Worm (Caenorhabditis elegans): ENCODE measurements around the gene C29F5.8.

Gene C29F5.8

ce11 chrII:6263685-6264084 lies 42.5 kb upstream of the C29F5.8 start, which contains the start of gene F13H8.3:
TSS of gene F13H8.3 (plus strand) at chrII:6263985.
- TF ChIP-seq ceh-24 (tag; optimal IDR thresholded peaks at IDR 0.05) (no peak), C08G9.2 (tag; optimal IDR thresholded peaks at IDR 0.05) (no peak), ceh-30 (tag; optimal IDR thresholded peaks at IDR 0.05) (no peak), ceh-18 (tag; optimal IDR thresholded peaks at IDR 0.05) (no peak), nhr-232 (tag; optimal IDR thresholded peaks at IDR 0.05) (no peak), hlh-15 (tag; optimal IDR thresholded peaks at IDR 0.05) (no peak), nfya-1 (tag; optimal IDR thresholded peaks at IDR 0.05) (no peak)

- no peak for TF ChIP-seq ama-1 (optimal IDR thresholded peaks at IDR 0.05)
- TF ChIP-seq T23F11.4 (GFP tag; optimal IDR thresholded peaks at IDR 0.05): no peak
These were observed 38.2 kb upstream of the C29F5.8 start, which contains the start of gene F13H8.8 for ce11 chrII:6267983-6268382. TSS of gene F13H8.8 (minus strand) at chrII:6268083.

- TF ChIP-seq fkh-10 (GFP tag; optimal IDR thresholded peaks at IDR 0.05) (no peak), sox-2 (GFP tag; IDR thresholded peaks at IDR 0.05) (peak; percentile 7; the same call in 1 of the 2 replicates), unc-86 (tag; optimal IDR thresholded peaks at IDR 0.05) (no peak), nhr-11 (tag; optimal IDR thresholded peaks at IDR 0.05) (no peak), fax-1 (tag; optimal IDR thresholded peaks at IDR 0.05) (peak; percentile 32), ceh-9 (tag; optimal IDR thresholded peaks at IDR 0.05) (no peak), elt-4 (tag; optimal IDR thresholded peaks at IDR 0.05) (no peak), T23F11.4 (GFP tag; optimal IDR thresholded peaks at IDR 0.05) (no peak), lin-11 (tag; optimal IDR thresholded peaks at IDR 0.05) (no peak), pha-4 (tag; optimal IDR thresholded peaks at IDR 0.05) (no peak), pax-1 (tag; optimal IDR thresholded peaks at IDR 0.05) (peak; percentile 16), ama-1 (optimal IDR thresholded peaks at IDR 0.05) (no peak), ets-4 (tag; optimal IDR thresholded peaks at IDR 0.05) (no peak), eyg-1 (tag; optimal IDR thresholded peaks at IDR 0.05) (no peak), pat-9 (tag; optimal IDR thresholded peaks at IDR 0.05) (no peak), pha-2 (tag; optimal IDR thresholded peaks at IDR 0.05) (no peak), madf-2 (tag; optimal IDR thresholded peaks at IDR 0.05) (no peak), ceh-30 (tag; optimal IDR thresholded peaks at IDR 0.05) (no peak), ceh-6 (GFP tag; optimal IDR thresholded peaks at IDR 0.05) (no peak), K09A11.1 (tag; optimal IDR thresholded peaks at IDR 0.05; ENCODE audit: insufficient read depth) (no peak), zip-5 (tag; optimal IDR thresholded peaks at IDR 0.05) (peak; percentile 24), C38D4.7 (GFP tag; optimal IDR thresholded peaks at IDR 0.05) (no peak), unc-3 (GFP tag; conservative IDR thresholded peaks at IDR 0.05) (no peak; the same call in 1 of the 2 replicates), unc-3 (tag; optimal IDR thresholded peaks at IDR 0.05) (no peak), ceh-2 (tag; optimal IDR thresholded peaks at IDR 0.05) (peak; percentile 40), rnt-1 (tag; optimal IDR thresholded peaks at IDR 0.05) (peak; percentile 31), ttx-3 (tag; optimal IDR thresholded peaks at IDR 0.05) (no peak), hlh-15 (tag; optimal IDR thresholded peaks at IDR 0.05) (no peak), ceh-18 (tag; optimal IDR thresholded peaks at IDR 0.05) (peak; percentile 20), pros-1 (tag; optimal IDR thresholded peaks at IDR 0.05) (no peak), ceh-48 (tag; optimal IDR thresholded peaks at IDR 0.05) (peak; percentile 18), tbx-2 (tag; optimal IDR thresholded peaks at IDR 0.05) (peak; percentile 73), ceh-31 (tag; optimal IDR thresholded peaks at IDR 0.05) (peak; percentile 82), K02D7.2 (tag; optimal IDR thresholded peaks at IDR 0.05) (no peak), sox-4 (tag; optimal IDR thresholded peaks at IDR 0.05) (no peak), mec-3 (tag; optimal IDR thresholded peaks at IDR 0.05; ENCODE audit: borderline replicate concordance) (no peak), lim-6 (tag; optimal IDR thresholded peaks at IDR 0.05) (no peak), hlh-30 (tag; optimal IDR thresholded peaks at IDR 0.05; ENCODE audit: insufficient read depth) (no peak), nfya-1 (tag; optimal IDR thresholded peaks at IDR 0.05) (peak; percentile 80), ceh-24 (tag; optimal IDR thresholded peaks at IDR 0.05) (no peak), F13H6.1 (tag; optimal IDR thresholded peaks at IDR 0.05) (peak; percentile 41), ceh-34 (tag; optimal IDR thresholded peaks at IDR 0.05) (peak; percentile 51), npax-4 (tag; optimal IDR thresholded peaks at IDR 0.05) (no peak), pqm-1 (tag; optimal IDR thresholded peaks at IDR 0.05) (no peak), nhr-232 (tag; optimal IDR thresholded peaks at IDR 0.05) (no peak), ceh-45 (GFP tag; IDR thresholded peaks at IDR 0.05) (no peak)
These were observed 36.3 kb upstream of the C29F5.8 start, which contains the start of gene F13H8.2 for ce11 chrII:6269805-6270414. TSS of gene F13H8.2 (plus strand) at chrII:6270364.

Measured in whole organism, late embryonic.